Fruit fly (Drosophila melanogaster) whole organism, embryonic: ENCODE measurements around the gene CG6443.
A peak's percentile ranks its signal among the peaks of the same experiment; 100 is the strongest.

Experiments used
- Ada2b ChIP-seq: fragments of 200-800 bp; sonication (Bioruptor generic); IDR thresholded peaks from 2 replicates; pipeline ENCODE4 v1.3.6; 2022; ENCODE audit warnings: missing biosample characterization, missing genetic modification characterization
- Antp ChIP-seq: fragments of 200-800 bp; sonication (Bioruptor generic); optimal IDR thresholded peaks from 3 replicates; lab custom pipeline; 2016; ENCODE audit warnings: missing biosample characterization, missing genetic modification characterization
- Blimp-1 ChIP-seq: fragments of 200-800 bp; sonication (Bioruptor generic); optimal IDR thresholded peaks from 3 replicates; lab custom pipeline; 2018; ENCODE audit warnings: missing biosample characterization, missing genetic modification characterization, mild to moderate bottlenecking, moderate library complexity, missing genetic modification reagents
- CG10267 ChIP-seq: fragments of 200-800 bp; sonication (Bioruptor generic); optimal IDR thresholded peaks from 2 replicates; lab custom pipeline; 2018; ENCODE audit warnings: missing biosample characterization, mild to moderate bottlenecking, missing genetic modification characterization, moderate library complexity
- CG10979 ChIP-seq: fragments of 200-800 bp; sonication (Bioruptor generic); optimal IDR thresholded peaks from 2 replicates; lab custom pipeline; 2018; ENCODE audit warnings: missing biosample characterization, mild to moderate bottlenecking, missing genetic modification characterization, moderate library complexity
- CG11723 ChIP-seq: fragments of 200-800 bp; sonication (Bioruptor generic); optimal IDR thresholded peaks from 2 replicates; lab custom pipeline; 2017; ENCODE audit warnings: missing biosample characterization, mild to moderate bottlenecking, missing genetic modification characterization
- CG12155 ChIP-seq: fragments of 200-800 bp; sonication (Bioruptor generic); optimal IDR thresholded peaks from 3 replicates; lab custom pipeline; 2016; ENCODE audit warnings: missing biosample characterization, missing genetic modification characterization
- CG13123 ChIP-seq: fragments of 200-800 bp; sonication (Bioruptor generic); optimal IDR thresholded peaks from 2 replicates; lab custom pipeline; 2016; ENCODE audit warnings: missing biosample characterization, missing genetic modification characterization
- CG14860 ChIP-seq: fragments of 200-800 bp; sonication (Bioruptor generic); IDR thresholded peaks from 3 replicates; pipeline ENCODE4 v1.3.6; 2022; ENCODE audit warnings: missing biosample characterization, missing genetic modification characterization; ENCODE audit not compliant: partially characterized antibody
- CG15514 ChIP-seq: fragments of 200-800 bp; sonication (Bioruptor generic); optimal IDR thresholded peaks from 3 replicates; lab custom pipeline; 2017; ENCODE audit warnings: missing biosample characterization, missing genetic modification characterization, mild to moderate bottlenecking, moderate library complexity, missing genetic modification reagents
- CG16863 ChIP-seq: fragments of 200-800 bp; sonication (Bioruptor generic); optimal IDR thresholded peaks from 3 replicates; lab custom pipeline; 2016; ENCODE audit warnings: missing biosample characterization, missing genetic modification characterization
- CG17829 ChIP-seq: fragments of 200-800 bp; optimal IDR thresholded peaks from 2 replicates; lab custom pipeline; 2019; ENCODE audit warnings: missing biosample characterization, mild to moderate bottlenecking, missing genetic modification characterization, moderate library complexity
- CG2129 ChIP-seq: fragments of 200-800 bp; sonication (Bioruptor generic); IDR thresholded peaks from 2 replicates; pipeline ENCODE4 v1.3.6; 2022; ENCODE audit warnings: missing biosample characterization, missing genetic modification characterization; ENCODE audit not compliant: partially characterized antibody
- CG2202 ChIP-seq: fragments of 200-800 bp; sonication (Bioruptor generic); optimal IDR thresholded peaks from 2 replicates; lab custom pipeline; 2018; ENCODE audit warnings: missing biosample characterization, mild to moderate bottlenecking, missing genetic modification characterization
- CG3065 ChIP-seq: fragments of 200-800 bp; sonication (Bioruptor generic); optimal IDR thresholded peaks from 2 replicates; lab custom pipeline; 2016; ENCODE audit warnings: missing biosample characterization, missing genetic modification characterization
- CG4282 ChIP-seq: fragments of 200-800 bp; sonication (Bioruptor generic); optimal IDR thresholded peaks from 2 replicates; lab custom pipeline; 2016; ENCODE audit warnings: missing biosample characterization, missing genetic modification characterization
- CG6272 ChIP-seq: fragments of 200-800 bp; sonication (Bioruptor generic); IDR thresholded peaks from 2 replicates; pipeline ENCODE4 v1.3.6; 2022; ENCODE audit warnings: missing biosample characterization, missing genetic modification characterization
- CG7271 ChIP-seq: fragments of 200-800 bp; sonication (Bioruptor generic); optimal IDR thresholded peaks from 2 replicates; lab custom pipeline; 2018; ENCODE audit warnings: missing biosample characterization, mild to moderate bottlenecking, missing genetic modification characterization, moderate library complexity
- CG8765 ChIP-seq: fragments of 200-800 bp; sonication (Bioruptor generic); IDR thresholded peaks from 2 replicates; pipeline ENCODE4 v1.3.6; 2022; ENCODE audit warnings: missing biosample characterization, missing genetic modification characterization
- CG9609 ChIP-seq: fragments of 200-800 bp; sonication (Bioruptor generic); optimal IDR thresholded peaks from 3 replicates; lab custom pipeline; 2016; ENCODE audit warnings: missing biosample characterization, missing genetic modification characterization
- Dp ChIP-seq: fragments of 200-800 bp; sonication (Bioruptor generic); optimal IDR thresholded peaks from 2 replicates; lab custom pipeline; 2018; ENCODE audit warnings: missing biosample characterization, mild to moderate bottlenecking, missing genetic modification characterization, moderate library complexity
- E2f2 ChIP-seq: fragments of 200-800 bp; sonication (Bioruptor generic); IDR thresholded peaks from 2 replicates; pipeline ENCODE4 v1.3.6; 2022; ENCODE audit warnings: missing biosample characterization, missing genetic modification characterization
- Gug ChIP-seq: fragments of 200-800 bp; sonication (Bioruptor generic); IDR thresholded peaks from 4 replicates; pipeline ENCODE4 v1.3.6; 2022; ENCODE audit warnings: missing biosample characterization, missing genetic modification characterization
- HLH3B ChIP-seq: fragments of 200-800 bp; sonication (Bioruptor generic); IDR thresholded peaks from 2 replicates; pipeline ENCODE4 v1.3.6; 2022; ENCODE audit warnings: missing biosample characterization, missing genetic modification characterization
- MBD-R2 ChIP-seq: fragments of 200-800 bp; sonication (Bioruptor generic); IDR thresholded peaks from 2 replicates; pipeline ENCODE4 v1.3.6; 2022; ENCODE audit warnings: missing biosample characterization, missing genetic modification characterization
- Mes4 ChIP-seq: fragments of 200-800 bp; sonication (Bioruptor generic); optimal IDR thresholded peaks from 2 replicates; lab custom pipeline; 2016; ENCODE audit warnings: missing biosample characterization, missing genetic modification characterization
- Ptx1 ChIP-seq: fragments of 200-800 bp; sonication (Bioruptor generic); IDR thresholded peaks from 2 replicates; pipeline ENCODE4 v1.3.6; 2022; ENCODE audit warnings: missing biosample characterization, missing genetic modification characterization
- Spps ChIP-seq: fragments of 200-800 bp; sonication (Bioruptor generic); optimal IDR thresholded peaks from 2 replicates; lab custom pipeline; 2018; ENCODE audit warnings: missing biosample characterization, mild to moderate bottlenecking, missing genetic modification characterization
- TFAM ChIP-seq: fragments of 200-800 bp; sonication (Bioruptor generic); optimal IDR thresholded peaks from 2 replicates; lab custom pipeline; 2017; ENCODE audit warnings: missing biosample characterization, missing genetic modification characterization, inconsistent platforms
- Trl ChIP-seq, 3 experiments: fragments of >200 bp in 2 of 3; fragments of 200-800 bp in 1 of 3; sonication (Bioruptor generic) in 1 of 3; optimal IDR thresholded peaks; 2 replicates in 1 of 3; 3 replicates in 2 of 3; lab custom pipeline; 2016 to 2017; ENCODE audit warnings: missing biosample characterization in 1 of 3, missing genetic modification characterization in 1 of 3
- YL-1 ChIP-seq: fragments of 200-800 bp; sonication (Bioruptor generic); optimal IDR thresholded peaks from 3 replicates; lab custom pipeline; 2017; ENCODE audit warnings: missing biosample characterization, mild to moderate bottlenecking, missing genetic modification characterization
- ash1 ChIP-seq: fragments of 200-800 bp; sonication (Bioruptor generic); optimal IDR thresholded peaks from 2 replicates; lab custom pipeline; 2018; ENCODE audit warnings: missing biosample characterization, mild to moderate bottlenecking, missing genetic modification characterization
- chif ChIP-seq, 2 experiments: fragments of 200-800 bp; sonication (Bioruptor generic); optimal IDR thresholded peaks; 3 replicates each; lab custom pipeline; 2016; ENCODE audit warnings: missing biosample characterization in 2 of 2, missing genetic modification characterization in 2 of 2
- dan ChIP-seq: fragments of 200-800 bp; sonication (Bioruptor generic); IDR thresholded peaks from 2 replicates; pipeline ENCODE4 v1.3.6; 2022; ENCODE audit warnings: missing biosample characterization, missing genetic modification characterization
- danr ChIP-seq: fragments of 200-800 bp; sonication (Bioruptor generic); IDR thresholded peaks from 2 replicates; pipeline ENCODE4 v1.3.6; 2022; ENCODE audit warnings: missing biosample characterization, missing genetic modification characterization
- dmrt11E ChIP-seq: fragments of 200-800 bp; sonication (Bioruptor generic); optimal IDR thresholded peaks from 3 replicates; lab custom pipeline; 2018; ENCODE audit warnings: missing biosample characterization, mild to moderate bottlenecking, missing genetic modification characterization, moderate library complexity
- exex ChIP-seq: fragments of 200-800 bp; sonication (Bioruptor generic); optimal IDR thresholded peaks from 4 replicates; lab custom pipeline; 2018; ENCODE audit warnings: missing biosample characterization, mild to moderate bottlenecking, missing genetic modification characterization, moderate library complexity
- grau ChIP-seq: fragments of 200-800 bp; optimal IDR thresholded peaks from 3 replicates; lab custom pipeline; 2019; ENCODE audit warnings: missing biosample characterization, mild to moderate bottlenecking, missing genetic modification characterization, moderate library complexity
- gro ChIP-seq: fragments of 200-800 bp; sonication (Bioruptor generic); optimal IDR thresholded peaks from 2 replicates; lab custom pipeline; 2016; ENCODE audit warnings: missing biosample characterization, missing genetic modification characterization
- h ChIP-seq: fragments of >200 bp; optimal IDR thresholded peaks from 2 replicates; lab custom pipeline; 2017
- insv ChIP-seq, 2 experiments: fragments of 200-800 bp; sonication (Bioruptor generic); optimal IDR thresholded peaks; 3 replicates each; lab custom pipeline; 2016 to 2018; ENCODE audit warnings: missing biosample characterization in 2 of 2, missing genetic modification characterization in 2 of 2
- jing ChIP-seq: fragments of 200-800 bp; sonication (Bioruptor generic); optimal IDR thresholded peaks from 2 replicates; lab custom pipeline; 2018; ENCODE audit warnings: missing biosample characterization, mild to moderate bottlenecking, missing genetic modification characterization
- ken ChIP-seq: fragments of 200-800 bp; sonication (Bioruptor generic); IDR thresholded peaks from 3 replicates; pipeline ENCODE4 v1.3.6; 2022; ENCODE audit warnings: missing biosample characterization, missing genetic modification characterization
- lola ChIP-seq, 3 experiments: fragments of >200 bp in 2 of 3; fragments of 200-800 bp in 1 of 3; sonication (Bioruptor generic) in 1 of 3; optimal IDR thresholded peaks; 2 replicates each; lab custom pipeline; 2017 to 2019; ENCODE audit warnings: missing biosample characterization in 3 of 3, missing genetic modification characterization in 3 of 3, mild to moderate bottlenecking in 1 of 3, moderate library complexity in 1 of 3
- nerfin-1 ChIP-seq: fragments of 200-800 bp; sonication (Bioruptor generic); optimal IDR thresholded peaks from 3 replicates; lab custom pipeline; 2019; ENCODE audit warnings: missing biosample characterization, mild to moderate bottlenecking, missing genetic modification characterization, moderate library complexity
- pzg ChIP-seq: fragments of 200-800 bp; sonication (Bioruptor generic); optimal IDR thresholded peaks from 3 replicates; lab custom pipeline; 2018; ENCODE audit warnings: missing biosample characterization, mild to moderate bottlenecking, missing genetic modification characterization, moderate library complexity
- sd ChIP-seq: fragments of 200-800 bp; sonication (Bioruptor generic); optimal IDR thresholded peaks from 3 replicates; lab custom pipeline; 2018; ENCODE audit warnings: missing biosample characterization, mild to moderate bottlenecking, missing genetic modification characterization, moderate library complexity
- sna ChIP-seq: fragments of 200-800 bp; sonication (Bioruptor generic); IDR thresholded peaks from 2 replicates; pipeline ENCODE4 v1.3.6; 2022; ENCODE audit warnings: missing biosample characterization, missing genetic modification characterization; ENCODE audit not compliant: partially characterized antibody
- tio ChIP-seq: fragments of 200-800 bp; sonication (Bioruptor generic); optimal IDR thresholded peaks from 2 replicates; lab custom pipeline; 2017; ENCODE audit warnings: missing biosample characterization, missing genetic modification characterization, inconsistent platforms
- unc-4 ChIP-seq: fragments of 200-800 bp; sonication (Bioruptor generic); IDR thresholded peaks from 2 replicates; pipeline ENCODE4 v1.3.6; 2022; ENCODE audit warnings: missing biosample characterization, missing genetic modification characterization; ENCODE audit not compliant: partially characterized antibody

The CG6443 gene

dm6 chr2L:10735923-10736322, 7.1 kb downstream of the CG6443 start, which contains the start of gene Nup107 (continued):
- TF ChIP-seq grau (tag; lab: Kevin White, UChicago) (peak; percentile 40), CG11723 (GFP tag; lab: Kevin White, UChicago) (no peak), ash1 (GFP tag; lab: Kevin White, UChicago) (no peak), lola (GFP tag; optimal IDR thresholded peaks at IDR 0.05; lab: Kevin White, UChicago) (peak in 1 of 3 experiments; percentile 2), sna (GFP tag; lab: Robert Waterston, UW) (no peak), TFAM (no peak), sd (tag; lab: Kevin White, UChicago) (no peak), CG15514 (GFP tag; lab: Kevin White, UChicago) (peak; percentile 49), pzg (GFP tag; lab: Kevin White, UChicago) (peak; percentile 73), CG2202 (tag; lab: Kevin White, UChicago) (no peak), Dp (GFP tag; lab: Kevin White, UChicago) (peak; percentile 61), MBD-R2 (GFP tag; lab: Robert Waterston, UW) (peak; percentile 85), exex (tag; lab: Kevin White, UChicago) (no peak), CG13123 (GFP tag; lab: Kevin White, UChicago) (no peak), CG10979 (peak; percentile 11), insv (GFP tag; optimal IDR thresholded peaks at IDR 0.05; lab: Kevin White, UChicago) (no peak), danr (GFP tag; lab: Robert Waterston, UW) (no peak), Trl (optimal IDR thresholded peaks at IDR 0.05; lab: Kevin White, UChicago) (no peak), Trl (GFP tag; optimal IDR thresholded peaks at IDR 0.05; lab: Kevin White, UChicago) (peak; percentile 26), CG3065 (GFP tag; lab: Kevin White, UChicago) (peak; percentile 3), CG17829 (tag; lab: Kevin White, UChicago) (peak; percentile 40), CG9609 (peak; percentile 4), dan (GFP tag; lab: Robert Waterston, UW) (no peak), Blimp-1 (no peak), Ada2b (GFP tag; lab: Robert Waterston, UW) (no peak), CG10267 (peak; percentile 25), Ptx1 (GFP tag; lab: Robert Waterston, UW) (no peak), h (lab: Kevin White, UChicago) (no peak), nerfin-1 (peak; percentile 18), CG4282 (GFP tag; lab: Kevin White, UChicago) (no peak), chif (GFP tag; optimal IDR thresholded peaks at IDR 0.05; lab: Kevin White, UChicago) (peak in 1 of 2 experiments; percentile 34), CG7271 (tag; lab: Kevin White, UChicago) (no peak), CG8765 (GFP tag; lab: Robert Waterston, UW) (no peak), YL-1 (GFP tag; lab: Kevin White, UChicago) (peak; percentile 11), CG12155 (GFP tag; lab: Kevin White, UChicago) (peak; percentile 60), Gug (GFP tag; lab: Robert Waterston, UW) (no peak), HLH3B (GFP tag; lab: Robert Waterston, UW) (no peak), E2f2 (GFP tag; lab: Robert Waterston, UW) (peak; percentile 73), gro (GFP tag; lab: Kevin White, UChicago) (peak; percentile 41), CG2129 (no peak), CG16863 (GFP tag; lab: Kevin White, UChicago) (no peak), Mes4 (no peak), dmrt11E (tag; lab: Kevin White, UChicago) (peak; percentile 26), unc-4 (GFP tag; lab: Robert Waterston, UW) (0 out of 2 replicates have a peak, but pooled peaks have one; percentile 34), CG6272 (GFP tag; lab: Robert Waterston, UW) (peak; percentile 25; the same call in 1 of the 2 replicates), Spps (tag; lab: Kevin White, UChicago) (no peak), ken (peak; percentile 37; the same call in 1 of the 3 replicates), CG14860 (no peak), Antp (GFP tag; lab: Kevin White, UChicago) (peak; percentile 22), jing (GFP tag; lab: Kevin White, UChicago) (no peak), tio (GFP tag; lab: Kevin White, UChicago) (no peak)
